Worm (Caenorhabditis elegans) whole organism, young adult: Measurements from ENCODE around the gene chs-2.

ENCODE experiments used
- B0336.3 ChIP-seq: fragments of 200-800 bp; sonication (Bioruptor generic); IDR thresholded peaks from 2 replicates; pipeline ENCODE4 v1.3.6; 2022; ENCODE audit warnings: missing genetic modification characterization, missing compliant biosample characterization
- C06A6.2 ChIP-seq: fragments of 200-800 bp; sonication (Bioruptor generic); conservative IDR thresholded peaks from 2 replicates; pipeline ENCODE4 v1.3.6; 2022; ENCODE audit warnings: missing genetic modification characterization, missing compliant biosample characterization
- C17E4.6 ChIP-seq: fragments of 200-800 bp; sonication (Bioruptor generic); IDR thresholded peaks from 2 replicates; pipeline ENCODE4 v1.3.6; 2022; ENCODE audit warnings: missing genetic modification reagents, missing genetic modification characterization, missing compliant biosample characterization
- F10E7.11 ChIP-seq: sonication (generic microtip); optimal IDR thresholded peaks from 2 replicates; lab custom pipeline; 2017; ENCODE audit warnings: mild to moderate bottlenecking, missing genetic modification characterization, moderate library complexity, missing compliant biosample characterization
- F22D6.2 ChIP-seq: sonication (generic microtip); optimal IDR thresholded peaks from 2 replicates; lab custom pipeline; 2016; ENCODE audit warnings: mild to moderate bottlenecking, missing genetic modification characterization, missing compliant biosample characterization
- K12H6.12 ChIP-seq: fragments of 200-800 bp; sonication (Bioruptor generic); optimal IDR thresholded peaks from 2 replicates; lab custom pipeline; 2018; ENCODE audit warnings: mild to moderate bottlenecking, missing genetic modification characterization, missing compliant biosample characterization
- T07F8.4 ChIP-seq: sonication (generic microtip); optimal IDR thresholded peaks from 2 replicates; lab custom pipeline; 2016; ENCODE audit warnings: mild to moderate bottlenecking, missing genetic modification characterization, moderate library complexity, missing compliant biosample characterization
- Y53F4B.3 ChIP-seq: fragments of 200-800 bp; sonication (Bioruptor generic); IDR thresholded peaks from 2 replicates; pipeline ENCODE4 v1.3.6; 2022; ENCODE audit warnings: missing genetic modification reagents, missing genetic modification characterization, missing compliant biosample characterization
- Y53G8AR.9 ChIP-seq: fragments of 200-800 bp; sonication (Bioruptor generic); conservative IDR thresholded peaks from 2 replicates; pipeline ENCODE4 v1.3.6; 2022; ENCODE audit warnings: missing genetic modification reagents, missing genetic modification characterization, missing compliant biosample characterization
- Y95B8A.8 ChIP-seq: fragments of 200-800 bp; sonication (Bioruptor generic); IDR thresholded peaks from 2 replicates; pipeline ENCODE4 v1.3.6; 2022; ENCODE audit warnings: missing genetic modification reagents, missing genetic modification characterization, missing compliant biosample characterization
- akir-1 ChIP-seq: fragments of 200-800 bp; sonication (Bioruptor generic); optimal IDR thresholded peaks from 2 replicates; lab custom pipeline; 2018; ENCODE audit warnings: mild to moderate bottlenecking, missing genetic modification characterization, moderate library complexity, missing compliant biosample characterization
- atf-7 ChIP-seq: sonication (generic microtip); optimal IDR thresholded peaks from 2 replicates; lab custom pipeline; 2017; ENCODE audit warnings: mild to moderate bottlenecking, missing genetic modification characterization, missing compliant biosample characterization
- ceh-100 ChIP-seq: fragments of 200-800 bp; sonication (Bioruptor generic); IDR thresholded peaks from 2 replicates; pipeline ENCODE4 v1.3.6; 2022; ENCODE audit warnings: missing genetic modification reagents, missing genetic modification characterization, missing compliant biosample characterization
- ceh-27 ChIP-seq: fragments of 200-800 bp; sonication (Bioruptor generic); optimal IDR thresholded peaks from 2 replicates; lab custom pipeline; 2018; ENCODE audit warnings: mild to moderate bottlenecking, missing genetic modification characterization, moderate library complexity, missing compliant biosample characterization
- chd-7 ChIP-seq: sonication (generic microtip); optimal IDR thresholded peaks from 2 replicates; lab custom pipeline; 2016; ENCODE audit warnings: mild to moderate bottlenecking, missing genetic modification characterization, moderate library complexity, missing compliant biosample characterization
- die-1 ChIP-seq: sonication (generic microtip); optimal IDR thresholded peaks from 2 replicates; lab custom pipeline; 2016; ENCODE audit warnings: missing genotype, mild to moderate bottlenecking, missing genetic modification characterization, missing compliant biosample characterization
- dox-1 ChIP-seq: fragments of 200-800 bp; sonication (Bioruptor generic); IDR thresholded peaks from 2 replicates; pipeline ENCODE4 v1.3.6; 2022; ENCODE audit warnings: missing genetic modification reagents, missing genetic modification characterization, missing compliant biosample characterization
- dpff-1 ChIP-seq: sonication (generic microtip); optimal IDR thresholded peaks from 2 replicates; lab custom pipeline; 2017; ENCODE audit warnings: mild to moderate bottlenecking, missing genetic modification characterization, missing compliant biosample characterization
- egrh-3 ChIP-seq: fragments of 200-800 bp; sonication (Bioruptor generic); IDR thresholded peaks from 2 replicates; pipeline ENCODE4 v1.3.6; 2022; ENCODE audit warnings: missing genetic modification reagents, missing genetic modification characterization, missing compliant biosample characterization
- ekl-4 ChIP-seq: fragments of 200-800 bp; sonication (Bioruptor generic); IDR thresholded peaks from 2 replicates; pipeline ENCODE4 v1.3.6; 2022; ENCODE audit warnings: missing genetic modification reagents, missing genetic modification characterization, missing compliant biosample characterization
- fkh-3 ChIP-seq: sonication (generic microtip); optimal IDR thresholded peaks from 2 replicates; lab custom pipeline; 2016; ENCODE audit warnings: mild to moderate bottlenecking, missing genetic modification characterization, missing compliant biosample characterization
- hmg-20 ChIP-seq: fragments of 200-800 bp; sonication (Bioruptor generic); IDR thresholded peaks from 2 replicates; pipeline ENCODE4 v1.3.6; 2022; ENCODE audit warnings: missing genetic modification reagents, missing genetic modification characterization, missing compliant biosample characterization
- lag-1 ChIP-seq: fragments of 200-800 bp; sonication (Bioruptor generic); IDR thresholded peaks from 2 replicates; pipeline ENCODE4 v1.3.6; 2022; ENCODE audit warnings: missing genetic modification reagents, missing genetic modification characterization, missing compliant biosample characterization
- lin-35 ChIP-seq, 3 experiments: fragments of 150-350 bp in 2 of 3; sonication (generic microtip) in 1 of 3; optimal IDR thresholded peaks; 2 replicates each; lab custom pipeline; 2014 to 2018; ENCODE audit warnings: missing biosample characterization in 3 of 3, missing genetic modification characterization in 3 of 3, missing genetic modification reagents in 3 of 3
- lsl-1 ChIP-seq: fragments of 200-800 bp; sonication (Bioruptor generic); optimal IDR thresholded peaks from 2 replicates; lab custom pipeline; 2018; ENCODE audit warnings: mild to moderate bottlenecking, missing genetic modification characterization, moderate library complexity, missing compliant biosample characterization
- madf-6 ChIP-seq: fragments of 200-800 bp; sonication (Bioruptor generic); IDR thresholded peaks from 2 replicates; pipeline ENCODE4 v1.3.6; 2022; ENCODE audit warnings: missing genetic modification reagents, missing genetic modification characterization, missing compliant biosample characterization
- mcd-1 ChIP-seq: fragments of 200-800 bp; sonication (Bioruptor generic); IDR thresholded peaks from 2 replicates; pipeline ENCODE4 v1.3.6; 2022; ENCODE audit warnings: missing genetic modification reagents, missing genetic modification characterization, missing compliant biosample characterization
- nfya-1 ChIP-seq: sonication (generic microtip); optimal IDR thresholded peaks from 2 replicates; lab custom pipeline; 2017; ENCODE audit warnings: antibody characterized with exemption, missing compliant biosample characterization, missing genetic modification characterization, borderline replicate concordance; ENCODE audit not compliant: insufficient read depth
- rec-8 ChIP-seq, 2 experiments: sonication (generic microtip); optimal IDR thresholded peaks; 2 replicates each; lab custom pipeline; 2016; ENCODE audit warnings: mild to moderate bottlenecking in 2 of 2, missing genetic modification characterization in 2 of 2, missing genetic modification reagents in 2 of 2, missing genotype in 2 of 2, missing biosample characterization in 1 of 2, missing compliant biosample characterization in 1 of 2, moderate library complexity in 1 of 2
- sdz-38 ChIP-seq: sonication (generic microtip); optimal IDR thresholded peaks from 2 replicates; lab custom pipeline; 2016; ENCODE audit warnings: missing genotype, missing genetic modification characterization, missing compliant biosample characterization
- sea-2 ChIP-seq: fragments of 200-800 bp; sonication (Bioruptor generic); IDR thresholded peaks from 2 replicates; pipeline ENCODE4 v1.3.6; 2022; ENCODE audit warnings: missing genetic modification characterization, missing compliant biosample characterization
- snpc-3.4 ChIP-seq: sonication (generic microtip); optimal IDR thresholded peaks from 2 replicates; lab custom pipeline; 2017; ENCODE audit warnings: missing genetic modification characterization, mild to moderate bottlenecking, missing compliant biosample characterization, antibody characterized with exemption, moderate library complexity, missing genotype, missing genetic modification reagents
- somi-1 ChIP-seq: fragments of 200-800 bp; sonication (Bioruptor generic); optimal IDR thresholded peaks from 2 replicates; lab custom pipeline; 2018; ENCODE audit warnings: mild to moderate bottlenecking, missing genetic modification characterization, missing compliant biosample characterization
- tlf-1 ChIP-seq: fragments of 200-800 bp; sonication (Bioruptor generic); optimal IDR thresholded peaks from 2 replicates; lab custom pipeline; 2018; ENCODE audit warnings: mild to moderate bottlenecking, missing genetic modification characterization, missing compliant biosample characterization
- zim-3 ChIP-seq: sonication (generic microtip); optimal IDR thresholded peaks from 2 replicates; lab custom pipeline; 2017; ENCODE audit warnings: mild to moderate bottlenecking, missing genetic modification characterization, moderate library complexity, missing compliant biosample characterization
- ztf-25 ChIP-seq: fragments of 200-800 bp; sonication (Bioruptor generic); IDR thresholded peaks from 2 replicates; pipeline ENCODE4 v1.3.6; 2022; ENCODE audit warnings: missing genetic modification reagents, missing genetic modification characterization, missing compliant biosample characterization
- ztf-3 ChIP-seq: fragments of 200-800 bp; sonication (Bioruptor generic); optimal IDR thresholded peaks from 2 replicates; lab custom pipeline; 2018; ENCODE audit warnings: mild to moderate bottlenecking, missing genetic modification characterization, missing compliant biosample characterization
- ztf-6 ChIP-seq: fragments of 200-800 bp; sonication (Bioruptor generic); IDR thresholded peaks from 2 replicates; pipeline ENCODE4 v1.3.6; 2022; ENCODE audit warnings: missing genetic modification reagents, missing genetic modification characterization, missing compliant biosample characterization

chs-2 gene

DNA sequence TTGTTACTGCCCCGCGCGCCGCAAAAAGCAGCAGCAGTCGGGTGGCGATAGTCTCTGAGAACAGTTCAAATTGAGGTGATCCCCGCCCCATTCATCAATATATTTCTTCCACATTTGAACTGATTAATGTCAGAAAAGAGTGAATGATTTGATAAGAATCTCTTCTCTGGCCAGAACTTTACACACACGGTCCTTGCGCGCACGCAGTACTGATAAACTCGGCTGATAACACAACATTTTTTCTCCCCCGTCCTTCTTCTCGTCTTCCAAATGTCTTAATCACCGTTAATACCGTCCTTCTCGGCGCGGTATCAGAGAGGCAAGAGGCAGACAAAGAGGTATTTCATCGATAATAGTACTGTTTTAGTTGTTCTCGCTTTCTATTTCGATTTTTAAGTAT lies 34.6 kb upstream of the chs-2 start, which contains the start of gene etr-1 (continued):
- TF ChIP-seq Y95B8A.8 (GFP tag; lab: Robert Waterston, UW) (no peak), somi-1 (GFP tag; lab: Kevin White, UChicago) (no peak), madf-6 (GFP tag; lab: Robert Waterston, UW) (no peak), T07F8.4 (tag; lab: Kevin White, UChicago) (no peak), ztf-3 (GFP tag; lab: Kevin White, UChicago) (no peak), ceh-100 (no peak)
- TF ChIP-seq, all 124 proteins: peak for 12

DNA sequence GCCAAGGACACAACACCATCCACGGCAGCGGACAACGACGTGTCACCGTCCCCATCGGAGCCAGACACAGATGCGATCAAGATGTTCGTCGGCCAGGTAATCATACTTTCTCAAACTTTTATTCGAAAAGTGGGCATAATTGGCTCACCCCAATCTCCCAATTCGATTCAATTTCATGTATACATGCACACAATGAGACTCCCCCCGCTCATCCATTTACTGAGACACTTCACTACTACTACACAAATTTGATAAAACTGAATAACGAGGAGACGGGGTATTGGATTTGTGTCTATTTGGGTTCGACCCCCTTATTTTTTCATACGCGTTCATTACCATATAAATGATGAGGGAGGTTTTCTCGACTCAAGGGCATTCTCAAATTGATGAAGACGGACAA lies 33.6 kb upstream of the chs-2 start:
- TF ChIP-seq die-1 (tag; lab: Kevin White, UChicago) (no peak), F22D6.2 (tag; lab: Kevin White, UChicago) (no peak), Y53F4B.3 (GFP tag; lab: Robert Waterston, UW) (no peak), dpff-1 (tag; lab: Kevin White, UChicago) (no peak), nfya-1 (tag; lab: Kevin White, UChicago) (no peak), chd-7 (tag; lab: Kevin White, UChicago) (no peak), ekl-4 (GFP tag; lab: Robert Waterston, UW) (no peak), zim-3 (no peak), C06A6.2 (GFP tag; lab: Robert Waterston, UW) (no peak), fkh-3 (tag; lab: Kevin White, UChicago) (no peak), K12H6.12 (tag; lab: Kevin White, UChicago) (no peak), akir-1 (GFP tag; lab: Kevin White, UChicago) (no peak), rec-8 (tag; optimal IDR thresholded peaks at IDR 0.05; lab: Kevin White, UChicago) (no peak), mcd-1 (GFP tag; lab: Robert Waterston, UW) (no peak), egrh-3 (GFP tag; lab: Robert Waterston, UW) (no peak), T07F8.4 (tag; lab: Kevin White, UChicago) (no peak)

DNA sequence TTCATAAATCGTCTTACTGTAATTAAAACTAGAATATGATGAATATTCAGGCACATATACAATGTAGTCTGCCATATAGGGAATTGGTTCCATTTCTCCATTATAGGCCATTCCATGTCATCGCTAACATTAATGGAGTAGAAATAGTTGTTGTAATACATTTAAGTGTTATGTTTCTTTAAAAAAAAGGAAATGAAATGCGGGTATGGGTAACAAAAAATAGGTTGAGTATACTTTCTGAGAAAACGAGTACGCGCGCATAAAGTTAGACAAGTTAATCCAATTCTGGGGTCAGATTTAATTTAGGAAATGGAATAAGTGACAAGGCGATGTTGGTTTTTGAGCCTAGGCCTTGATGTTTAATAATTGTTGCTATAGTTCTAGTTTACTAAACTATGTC lies 23.1 kb upstream of the chs-2 start, which contains the start of gene T01D1.7:
TSS of gene T01D1.7 (minus strand) at position 101 of the 400 bp plus-strand sequence.
- TF ChIP-seq snpc-3.4 (tag; lab: Kevin White, UChicago): no peak
- TF ChIP-seq ztf-6 (GFP tag; lab: Robert Waterston, UW): no peak
- TF ChIP-seq die-1 (tag; lab: Kevin White, UChicago): no peak
- no peak for TF ChIP-seq F10E7.11 (tag; lab: Kevin White, UChicago)
- no peak for TF ChIP-seq madf-6 (GFP tag; lab: Robert Waterston, UW)
- no peak for TF ChIP-seq sdz-38 (tag; lab: Kevin White, UChicago)
- TF ChIP-seq C17E4.6 (GFP tag; lab: Robert Waterston, UW): no peak
- TF ChIP-seq dox-1 (GFP tag; lab: Robert Waterston, UW): no peak
- no peak for TF ChIP-seq lin-35 (GFP tag; optimal IDR thresholded peaks at IDR 0.05; lab: Kevin White, UChicago)
- TF ChIP-seq lsl-1 (GFP tag; lab: Kevin White, UChicago): no peak
- no peak for TF ChIP-seq Y53G8AR.9 (GFP tag; lab: Robert Waterston, UW)
- TF ChIP-seq hmg-20: no peak
- TF ChIP-seq atf-7: no peak
- TF ChIP-seq B0336.3 (GFP tag; lab: Robert Waterston, UW): no peak
- TF ChIP-seq sea-2 (GFP tag; lab: Robert Waterston, UW): no peak
- no peak for TF ChIP-seq ztf-25 (GFP tag; lab: Robert Waterston, UW)
- TF ChIP-seq tlf-1 (GFP tag; lab: Kevin White, UChicago): no peak
- TF ChIP-seq ceh-27 (GFP tag; lab: Kevin White, UChicago): no peak
- TF ChIP-seq lag-1 (GFP tag; lab: Robert Waterston, UW): no peak
- TF ChIP-seq, all 124 proteins: peak for 0
